Worm (Caenorhabditis elegans) whole organism, L4 larva: ENCODE results near the gene gba-2.
"Not testable (repeated sequence)": the region's sequence is repeated elsewhere in the genome, so short reads cannot be mapped to it uniquely, and the experiment has no call there.

Experiments
- F37D6.2 ChIP-seq: sonication (generic microtip); optimal IDR thresholded peaks from 2 replicates; lab custom pipeline; 2016; ENCODE audit warnings: mild to moderate bottlenecking, missing genetic modification characterization, missing compliant biosample characterization
- F49E8.2 ChIP-seq: sonication (generic microtip); optimal IDR thresholded peaks from 2 replicates; lab custom pipeline; 2016; ENCODE audit warnings: missing compliant biosample characterization, mild to moderate bottlenecking, missing genetic modification characterization, borderline replicate concordance
- T26A8.4 ChIP-seq: fragments of 200-800 bp; sonication (Bioruptor generic); IDR thresholded peaks from 2 replicates; pipeline ENCODE4 v1.3.6; 2022; ENCODE audit warnings: missing genetic modification characterization, missing compliant biosample characterization
- ama-1 ChIP-seq: fragments of 150-350 bp; optimal IDR thresholded peaks from 2 replicates; lab custom pipeline; 2014; ENCODE audit warnings: inconsistent platforms, mixed read lengths
- arid-1 ChIP-seq: fragments of 200-800 bp; sonication (Bioruptor generic); conservative IDR thresholded peaks from 2 replicates; pipeline ENCODE4 v1.3.6; 2022; ENCODE audit warnings: missing genetic modification reagents, missing genetic modification characterization, missing compliant biosample characterization
- ceh-28 ChIP-seq: fragments of 150-350 bp; optimal IDR thresholded peaks from 2 replicates; lab custom pipeline; 2014; ENCODE audit warnings: missing biosample characterization, missing genetic modification reagents, missing genetic modification characterization
- ceh-32 ChIP-seq: sonication (generic microtip); optimal IDR thresholded peaks from 2 replicates; lab custom pipeline; 2016; ENCODE audit warnings: mild to moderate bottlenecking, missing genetic modification characterization, missing compliant biosample characterization; ENCODE audit not compliant: poor library complexity
- ceh-44 ChIP-seq: fragments of 200-800 bp; sonication (Bioruptor generic); IDR thresholded peaks from 2 replicates; pipeline ENCODE4 v1.3.6; 2022; ENCODE audit warnings: missing genetic modification reagents, missing genetic modification characterization, missing compliant biosample characterization
- ces-1 ChIP-seq: fragments of 150-350 bp; sonication (generic microtip); optimal IDR thresholded peaks from 4 replicates; lab custom pipeline; 2014; ENCODE audit warnings: missing biosample characterization, missing genetic modification reagents, missing genetic modification characterization
- dmd-6 ChIP-seq: fragments of 200-800 bp; sonication (Bioruptor generic); IDR thresholded peaks from 2 replicates; pipeline ENCODE4 v1.3.6; 2022; ENCODE audit warnings: missing genetic modification reagents, missing genetic modification characterization, missing compliant biosample characterization
- dmd-9 ChIP-seq: fragments of 200-800 bp; sonication (Bioruptor generic); IDR thresholded peaks from 2 replicates; pipeline ENCODE4 v1.3.6; 2022; ENCODE audit warnings: missing genetic modification reagents, missing genetic modification characterization, missing compliant biosample characterization
- duxl-1 ChIP-seq: sonication (generic microtip); optimal IDR thresholded peaks from 2 replicates; lab custom pipeline; 2016; ENCODE audit warnings: mild to moderate bottlenecking, missing genetic modification characterization, moderate library complexity, missing compliant biosample characterization; ENCODE audit not compliant: poor library complexity
- dve-1 ChIP-seq: sonication (generic microtip); optimal IDR thresholded peaks from 2 replicates; lab custom pipeline; 2017; ENCODE audit warnings: antibody characterized with exemption, mild to moderate bottlenecking, missing genetic modification characterization, missing compliant biosample characterization; ENCODE audit not compliant: insufficient read depth
- fos-1 ChIP-seq: fragments of 150-350 bp; optimal IDR thresholded peaks from 2 replicates; lab custom pipeline; 2014; ENCODE audit warnings: missing biosample characterization, missing genetic modification characterization
- hlh-30 ChIP-seq: sonication (generic microtip); optimal IDR thresholded peaks from 2 replicates; lab custom pipeline; 2017; ENCODE audit warnings: antibody characterized with exemption, mild to moderate bottlenecking, missing genetic modification characterization, missing compliant biosample characterization; ENCODE audit not compliant: insufficient read depth
- hmg-1.1 ChIP-seq: fragments of 200-800 bp; sonication (Bioruptor generic); IDR thresholded peaks from 2 replicates; pipeline ENCODE4 v1.3.6; 2022; ENCODE audit warnings: missing genetic modification reagents, missing genetic modification characterization, missing compliant biosample characterization
- lin-13 ChIP-seq: fragments of 150-350 bp; optimal IDR thresholded peaks from 2 replicates; lab custom pipeline; 2014; ENCODE audit warnings: missing biosample characterization, missing genetic modification reagents, missing genetic modification characterization
- lin-38 ChIP-seq: fragments of 200-800 bp; sonication (Bioruptor generic); IDR thresholded peaks from 2 replicates; pipeline ENCODE4 v1.3.6; 2022; ENCODE audit warnings: missing genetic modification reagents, missing genetic modification characterization, missing compliant biosample characterization
- mdl-1 ChIP-seq, 2 experiments: fragments of 150-350 bp in 1 of 2; sonication (generic microtip) in 1 of 2; optimal IDR thresholded peaks; 2 replicates each; lab custom pipeline; 2014 to 2017; ENCODE audit warnings: missing biosample characterization in 2 of 2, missing genetic modification characterization in 2 of 2
- mes-2 ChIP-seq: sonication (generic microtip); optimal IDR thresholded peaks from 2 replicates; lab custom pipeline; 2016; ENCODE audit warnings: missing genotype, mild to moderate bottlenecking, missing genetic modification characterization, missing compliant biosample characterization; ENCODE audit not compliant: poor library complexity, severe bottlenecking
- mxl-2 ChIP-seq: fragments of 200-800 bp; sonication (Bioruptor generic); conservative IDR thresholded peaks from 2 replicates; pipeline ENCODE4 v1.3.6; 2022; ENCODE audit warnings: missing genetic modification reagents, missing genetic modification characterization, missing compliant biosample characterization
- nhr-10 ChIP-seq: fragments of 150-350 bp; optimal IDR thresholded peaks from 2 replicates; lab custom pipeline; 2014; ENCODE audit warnings: missing biosample characterization, missing genetic modification characterization
- nhr-102 ChIP-seq: sonication (generic microtip); optimal IDR thresholded peaks from 2 replicates; lab custom pipeline; 2016; ENCODE audit warnings: mild to moderate bottlenecking, missing genetic modification characterization, moderate library complexity, missing compliant biosample characterization
- nhr-25 ChIP-seq: sonication (generic microtip); optimal IDR thresholded peaks from 2 replicates; lab custom pipeline; 2017; ENCODE audit warnings: missing genetic modification characterization, mild to moderate bottlenecking, missing compliant biosample characterization, antibody characterized with exemption, moderate library complexity, borderline replicate concordance; ENCODE audit not compliant: insufficient read depth
- nhr-28 ChIP-seq: fragments of 150-350 bp; optimal IDR thresholded peaks from 2 replicates; lab custom pipeline; 2014; ENCODE audit warnings: missing biosample characterization, missing genetic modification characterization
- nhr-41 ChIP-seq: fragments of 200-800 bp; sonication (Bioruptor generic); IDR thresholded peaks from 2 replicates; pipeline ENCODE4 v1.3.6; 2022; ENCODE audit warnings: missing genetic modification reagents, missing genetic modification characterization, missing compliant biosample characterization
- nhr-42 ChIP-seq: fragments of 200-800 bp; sonication (Bioruptor generic); IDR thresholded peaks from 2 replicates; pipeline ENCODE4 v1.3.6; 2022; ENCODE audit warnings: missing genetic modification characterization, missing compliant biosample characterization
- rbr-2 ChIP-seq: sonication (generic microtip); optimal IDR thresholded peaks from 2 replicates; lab custom pipeline; 2016; ENCODE audit warnings: missing genotype, missing genetic modification characterization, missing compliant biosample characterization
- saeg-2 ChIP-seq: fragments of 200-800 bp; sonication (Bioruptor generic); IDR thresholded peaks from 2 replicates; pipeline ENCODE4 v1.3.6; 2022; ENCODE audit warnings: missing genetic modification reagents, missing genetic modification characterization, missing compliant biosample characterization
- sdz-12 ChIP-seq: fragments of 200-800 bp; sonication (Bioruptor generic); optimal IDR thresholded peaks from 2 replicates; lab custom pipeline; 2018; ENCODE audit warnings: mild to moderate bottlenecking, missing genetic modification characterization, missing compliant biosample characterization
- set-16 ChIP-seq: fragments of 200-800 bp; sonication (Bioruptor generic); IDR thresholded peaks from 2 replicates; pipeline ENCODE4 v1.3.6; 2022; ENCODE audit warnings: missing genetic modification reagents, missing genetic modification characterization, missing compliant biosample characterization
- skn-1 ChIP-seq: fragments of 150-350 bp; optimal IDR thresholded peaks from 2 replicates; lab custom pipeline; 2014; ENCODE audit warnings: missing biosample characterization, missing genetic modification characterization
- spr-3 ChIP-seq: fragments of 200-800 bp; sonication (Bioruptor generic); optimal IDR thresholded peaks from 2 replicates; lab custom pipeline; 2018; ENCODE audit warnings: mild to moderate bottlenecking, missing genetic modification characterization, missing compliant biosample characterization
- tag-97 ChIP-seq: fragments of 200-800 bp; sonication (Bioruptor generic); IDR thresholded peaks from 2 replicates; pipeline ENCODE4 v1.3.6; 2022; ENCODE audit warnings: missing genetic modification characterization, missing compliant biosample characterization
- tra-1 ChIP-seq: fragments of 200-800 bp; sonication (Bioruptor generic); IDR thresholded peaks from 2 replicates; pipeline ENCODE4 v1.3.6; 2022; ENCODE audit warnings: missing genetic modification reagents, missing genetic modification characterization, missing compliant biosample characterization
- unc-130 ChIP-seq: sonication (generic microtip); optimal IDR thresholded peaks from 2 replicates; lab custom pipeline; 2016; ENCODE audit warnings: missing genetic modification reagents, missing genetic modification characterization, missing compliant biosample characterization
- unc-62 ChIP-seq, 3 experiments: fragments of 150-350 bp in 1 of 3; sonication (generic microtip); optimal IDR thresholded peaks in 2 of 3; peaks in 1 of 3; 1 replicate in 1 of 3; 2 replicates in 2 of 3; lab custom pipeline; 2014 to 2017; ENCODE audit warnings: missing biosample characterization in 3 of 3, missing genetic modification characterization in 3 of 3, missing genetic modification reagents in 3 of 3, missing genotype in 1 of 3
- zfp-3 ChIP-seq: fragments of 200-800 bp; sonication (Bioruptor generic); conservative IDR thresholded peaks from 2 replicates; pipeline ENCODE4 v1.3.6; 2022; ENCODE audit warnings: missing genetic modification reagents, missing genetic modification characterization, missing compliant biosample characterization
- zip-11 ChIP-seq: fragments of 200-800 bp; sonication (Bioruptor generic); IDR thresholded peaks from 2 replicates; pipeline ENCODE4 v1.3.6; 2022; ENCODE audit warnings: missing genetic modification characterization, missing compliant biosample characterization
- ztf-11 ChIP-seq: fragments of 150-350 bp; optimal IDR thresholded peaks from 2 replicates; lab custom pipeline; 2014; ENCODE audit warnings: missing biosample characterization, missing genetic modification characterization

The gba-2 gene

DNA sequence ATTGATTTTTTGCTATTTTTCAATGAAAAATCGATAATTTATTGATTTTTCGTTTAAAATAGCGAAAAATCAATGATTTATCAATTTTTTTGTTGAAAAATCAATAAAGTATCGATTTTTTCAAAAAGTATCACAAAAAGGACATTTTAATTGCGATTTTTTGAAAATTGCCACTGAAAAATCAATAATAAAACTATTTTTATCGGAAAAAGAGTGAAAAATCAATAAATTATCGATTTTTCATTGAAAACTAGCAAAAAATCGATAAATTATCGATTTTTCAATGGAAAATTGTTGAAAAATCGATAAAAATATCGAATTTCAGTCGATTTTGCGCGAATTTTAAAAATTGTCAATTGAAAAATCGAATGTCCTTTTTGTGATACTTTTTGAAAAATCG is 38.7 kb upstream of the gba-2 start:
- TF ChIP-seq ceh-28 (tag; lab: Kevin White, UChicago) (peak; percentile 60), unc-62 (GFP tag; optimal IDR thresholded peaks at IDR 0.05 in 1 of 2; lab: Kevin White, UChicago) (peak in 1 of 2 experiments; percentile 27)
- TF ChIP-seq unc-62 (tag; optimal IDR thresholded peaks at IDR 0.05; lab: Kevin White, UChicago), result not testable (repeated sequence)

- TF ChIP-seq ceh-44 (GFP tag; lab: Robert Waterston, UW), result no peak
- TF ChIP-seq zip-11 (GFP tag; lab: Robert Waterston, UW), result no peak
- TF ChIP-seq nhr-41 (GFP tag; lab: Robert Waterston, UW), result no peak
- TF ChIP-seq rbr-2, result no peak
- TF ChIP-seq hlh-30 (tag; lab: Kevin White, UChicago), result no peak
- TF ChIP-seq sdz-12 (GFP tag; lab: Kevin White, UChicago), result no peak
- TF ChIP-seq nhr-25, result no peak
- no peak for TF ChIP-seq arid-1
- no peak for TF ChIP-seq ztf-11
- TF ChIP-seq nhr-42, result no peak
- TF ChIP-seq dve-1, result no peak
- no peak for TF ChIP-seq ceh-32 (tag; lab: Kevin White, UChicago)
- no peak for TF ChIP-seq T26A8.4 (GFP tag; lab: Robert Waterston, UW)
- no peak for TF ChIP-seq duxl-1 (tag; lab: Kevin White, UChicago)
- no peak for TF ChIP-seq dmd-9
- TF ChIP-seq ceh-28 (tag; lab: Kevin White, UChicago), result no peak
- no peak for TF ChIP-seq unc-130
- no peak for TF ChIP-seq saeg-2 (GFP tag; lab: Robert Waterston, UW)
- TF ChIP-seq nhr-10, result no peak
Observed at ce11 chrII:2223467-2223866, 37.2 kb upstream of the gba-2 start, which contains the start of gene cbs-2. TSS of gene cbs-2 (minus strand) at chrII:2223567.

- TF ChIP-seq sdz-12 (GFP tag; lab: Kevin White, UChicago) (no peak), nhr-41 (GFP tag; lab: Robert Waterston, UW) (no peak), skn-1 (tag; lab: Kevin White, UChicago) (no peak), hmg-1.1 (no peak), mdl-1 (tag; optimal IDR thresholded peaks at IDR 0.05; lab: Kevin White, UChicago) (no peak), set-16 (GFP tag; lab: Robert Waterston, UW) (peak; percentile 88), fos-1 (tag; lab: Kevin White, UChicago) (no peak), nhr-102 (tag; lab: Kevin White, UChicago) (no peak), dmd-6 (no peak), lin-38 (no peak), mxl-2 (GFP tag; lab: Robert Waterston, UW) (no peak), mes-2 (no peak), ama-1 (no peak), tag-97 (GFP tag; lab: Robert Waterston, UW) (no peak), lin-13 (GFP tag; lab: Kevin White, UChicago) (peak; percentile 89), spr-3 (GFP tag; lab: Kevin White, UChicago) (no peak), F49E8.2 (tag; lab: Kevin White, UChicago) (no peak), dmd-9 (no peak), ces-1 (GFP tag; lab: Kevin White, UChicago) (no peak), F37D6.2 (tag; lab: Kevin White, UChicago) (no peak), zfp-3 (no peak), tra-1 (no peak), nhr-28 (tag; lab: Kevin White, UChicago) (peak; percentile 93), arid-1 (no peak)
- TF ChIP-seq, all 104 proteins: peak for 3
Observed at ce11 chrII:2221196-2221896, 35.1 kb upstream of the gba-2 start.
